Worm (Caenorhabditis elegans): ENCODE measurements around the gene evl-18.

evl-18 gene

ce11 chrIII:3735509-3736255, 843 bp upstream of the evl-18 start:
- TF ChIP-seq unc-62 (GFP tag; optimal IDR thresholded peaks at IDR 0.05): no peak

- TF ChIP-seq unc-62 (GFP tag; optimal IDR thresholded peaks at IDR 0.05): no peak
Measured at ce11 chrIII:3734007-3734406, 832 bp downstream of the evl-18 start, which contains the start of gene F34D10.3. Gene F34D10.3 (plus strand): TSS chrIII:3734255.

- no peak for TF ChIP-seq unc-62 (GFP tag; optimal IDR thresholded peaks at IDR 0.05)
Measured at ce11 chrIII:3730475-3730874, 4.4 kb downstream of the evl-18 start, which contains the start of gene F34D10.8. Gene F34D10.8 (plus strand): TSS chrIII:3730775.

ce11 chrIII:3729520-3729919, 5.3 kb downstream of the evl-18 start, which contains the start of gene F34D10.9:
Gene F34D10.9 (minus strand): TSS chrIII:3729620.
- no peak for TF ChIP-seq unc-62 (GFP tag; optimal IDR thresholded peaks at IDR 0.05)

- no peak for TF ChIP-seq unc-62 (GFP tag; optimal IDR thresholded peaks at IDR 0.05)
Measured at ce11 chrIII:3726443-3726842, 8.4 kb downstream of the evl-18 start, which contains the start of gene gldi-5. Gene gldi-5 (minus strand): TSS chrIII:3726500.

- no peak for TF ChIP-seq unc-62 (GFP tag; optimal IDR thresholded peaks at IDR 0.05)
Measured at ce11 chrIII:3724880-3725279, 10.0 kb downstream of the evl-18 start, which contains the start of gene C14B1.12. Gene C14B1.12 (minus strand): TSS chrIII:3724980.

ce11 chrIII:3723726-3724125, 11.1 kb downstream of the evl-18 start:
- no peak for TF ChIP-seq unc-62 (GFP tag; optimal IDR thresholded peaks at IDR 0.05)

ce11 chrIII:3719564-3719963, 15.3 kb downstream of the evl-18 start, which contains the start of gene C14B1.8:
Gene C14B1.8 (minus strand): TSS chrIII:3719680.
- TF ChIP-seq unc-62 (GFP tag; optimal IDR thresholded peaks at IDR 0.05): no peak

- no peak for TF ChIP-seq unc-62 (GFP tag; optimal IDR thresholded peaks at IDR 0.05)
Measured at ce11 chrIII:3716073-3716659, 18.7 kb downstream of the evl-18 start.

ce11 chrIII:3713163-3713562, 21.7 kb downstream of the evl-18 start, which contains the start of gene nrde-1:
Gene nrde-1 (plus strand): TSS chrIII:3713463.
- no peak for TF ChIP-seq unc-62 (GFP tag; optimal IDR thresholded peaks at IDR 0.05)

ce11 chrIII:3709030-3709429, 25.8 kb downstream of the evl-18 start, which contains the start of gene alkb-8:
Gene alkb-8 (plus strand): TSS chrIII:3709330.
- TF ChIP-seq unc-62 (GFP tag; optimal IDR thresholded peaks at IDR 0.05): no peak

- no peak for TF ChIP-seq unc-62 (GFP tag; optimal IDR thresholded peaks at IDR 0.05)
Measured at ce11 chrIII:3706586-3706985, 28.3 kb downstream of the evl-18 start, which contains the start of gene dph-1. Gene dph-1 (plus strand): TSS chrIII:3706886.

- TF ChIP-seq unc-62 (GFP tag; optimal IDR thresholded peaks at IDR 0.05): no peak
Measured at ce11 chrIII:3704967-3705366, 29.9 kb downstream of the evl-18 start, which contains the start of gene wdr-5.1. Gene wdr-5.1 (plus strand): TSS chrIII:3705285.

ce11 chrIII:3703397-3703796, 31.4 kb downstream of the evl-18 start, which contains the start of gene C14B1.3:
Gene C14B1.3 (plus strand): TSS chrIII:3703564.
- no peak for TF ChIP-seq unc-62 (GFP tag; optimal IDR thresholded peaks at IDR 0.05)

ce11 chrIII:3701411-3702310, 33.2 kb downstream of the evl-18 start, which contains the start of the genes pdi-1 and C14B1.2:
Gene pdi-1 (minus strand): TSS chrIII:3701461.
Gene C14B1.2 (plus strand): TSS chrIII:3702260.
- no peak for TF ChIP-seq unc-62 (GFP tag; optimal IDR thresholded peaks at IDR 0.05)

All from whole organism, dauer.